Worm (Caenorhabditis elegans): Measurements from ENCODE around the gene srxa-14.

The srxa-14 gene

ce11 chrV:20608688-20609087 lies 30.7 kb upstream of the srxa-14 start, which contains the start of gene ttr-12:
ttr-12 (minus strand) TSS chrV:20608788.
- TF ChIP-seq ham-2 (GFP tag; optimal IDR thresholded peaks at IDR 0.05): no peak
- no peak for TF ChIP-seq mep-1 (tag; optimal IDR thresholded peaks at IDR 0.05)
- TF ChIP-seq ztf-11 (tag; optimal IDR thresholded peaks at IDR 0.05): no peak

DNA sequence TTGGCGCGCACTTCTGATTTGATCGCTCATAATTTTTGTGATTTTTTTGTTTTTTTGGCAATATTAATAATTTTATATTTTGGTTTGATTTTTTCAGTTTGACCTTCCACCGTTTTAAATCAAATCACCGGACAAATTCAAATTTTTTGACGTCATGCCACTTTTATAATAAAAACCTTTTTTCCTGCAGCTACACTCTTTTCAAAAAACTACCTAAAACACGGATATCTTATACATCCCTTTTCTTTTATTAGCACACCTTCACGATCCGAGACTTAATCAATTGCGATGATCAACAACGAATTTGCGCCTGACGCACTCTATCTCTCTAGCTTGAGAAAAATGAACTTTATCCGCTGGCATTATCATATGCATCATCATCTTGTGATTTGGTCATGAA lies 29.9 kb upstream of the srxa-14 start, which contains the start of gene grd-2:
Gene grd-2 (plus strand): TSS at position 301 of the 400 bp plus-strand sequence.
- TF ChIP-seq mls-2 (tag; optimal IDR thresholded peaks at IDR 0.05): no peak
- TF ChIP-seq ceh-39 (tag; optimal IDR thresholded peaks at IDR 0.05): no peak
- TF ChIP-seq flh-1 (GFP tag; optimal IDR thresholded peaks at IDR 0.05): no peak
- no peak for TF ChIP-seq nhr-12 (tag; optimal IDR thresholded peaks at IDR 0.05)
- no peak for TF ChIP-seq ztf-11 (tag; optimal IDR thresholded peaks at IDR 0.05)

DNA sequence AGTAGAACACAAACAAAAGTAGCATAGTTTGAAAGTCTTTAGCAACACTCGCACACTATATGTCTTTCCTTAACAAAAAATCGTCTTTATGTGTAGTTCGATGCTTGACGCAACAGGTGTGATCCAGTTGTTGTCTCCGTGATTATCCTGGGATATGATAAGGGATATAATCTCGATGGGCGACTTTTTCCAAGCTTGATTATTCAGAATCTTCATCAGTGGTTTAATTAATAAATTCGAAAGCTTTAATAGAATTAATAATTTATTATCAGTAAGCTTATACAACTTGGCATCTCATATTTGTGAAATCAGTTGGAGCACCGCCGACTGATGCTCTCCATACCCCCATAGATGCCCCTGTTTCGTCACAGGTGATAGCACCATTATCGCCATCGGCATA lies 20.8 kb upstream of the srxa-14 start, which contains the start of gene F46B3.7:
Gene F46B3.7 (minus strand): TSS at position 101 of the 400 bp plus-strand sequence.
- TF ChIP-seq ztf-11 (tag; optimal IDR thresholded peaks at IDR 0.05): no peak
- no peak for TF ChIP-seq mep-1 (tag; optimal IDR thresholded peaks at IDR 0.05)
- no peak for TF ChIP-seq sem-2 (GFP tag; optimal IDR thresholded peaks at IDR 0.05)

DNA sequence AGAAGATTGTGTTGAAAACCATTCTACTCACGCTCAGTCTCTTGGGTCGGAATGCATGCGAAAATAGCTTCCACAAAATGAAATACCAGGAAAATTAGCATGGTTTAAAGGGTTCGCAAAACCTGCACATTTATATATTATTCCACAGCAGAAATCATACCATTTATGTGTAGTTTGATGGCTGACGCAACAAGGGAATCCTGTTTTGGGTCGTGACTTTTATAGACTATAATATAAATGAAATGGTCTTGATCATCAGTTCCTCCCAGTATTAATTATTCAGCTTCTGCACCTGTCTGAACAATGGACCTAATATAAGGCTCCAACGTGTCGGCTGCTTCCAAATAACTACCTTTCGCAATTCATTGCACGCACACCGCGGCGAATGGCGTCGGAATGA lies 16.3 kb upstream of the srxa-14 start, which contains the start of gene F46B3.8:
Gene F46B3.8 (minus strand): TSS at position 101 of the 400 bp plus-strand sequence.
- TF ChIP-seq lsy-2 (tag; optimal IDR thresholded peaks at IDR 0.05) (no peak), elt-1 (tag; optimal IDR thresholded peaks at IDR 0.05; ENCODE audit: borderline replicate concordance, insufficient read depth) (no peak), blmp-1 (tag; optimal IDR thresholded peaks at IDR 0.05) (no peak), elt-3 (tag; optimal IDR thresholded peaks at IDR 0.05) (no peak), lin-13 (tag; optimal IDR thresholded peaks at IDR 0.05) (no peak), ceh-43 (GFP tag; optimal IDR thresholded peaks at IDR 0.05) (no peak), M03D4.4 (tag; optimal IDR thresholded peaks at IDR 0.05) (no peak), nhr-28 (tag; optimal IDR thresholded peaks at IDR 0.05) (no peak), pha-4 (tag; optimal IDR thresholded peaks at IDR 0.05) (no peak), nhr-237 (tag; optimal IDR thresholded peaks at IDR 0.05) (no peak), ceh-83 (GFP tag; optimal IDR thresholded peaks at IDR 0.05) (no peak), ztf-11 (tag; optimal IDR thresholded peaks at IDR 0.05) (no peak), bed-3 (GFP tag; optimal IDR thresholded peaks at IDR 0.05) (no peak), lin-32 (GFP tag; optimal IDR thresholded peaks at IDR 0.05) (no peak)

DNA sequence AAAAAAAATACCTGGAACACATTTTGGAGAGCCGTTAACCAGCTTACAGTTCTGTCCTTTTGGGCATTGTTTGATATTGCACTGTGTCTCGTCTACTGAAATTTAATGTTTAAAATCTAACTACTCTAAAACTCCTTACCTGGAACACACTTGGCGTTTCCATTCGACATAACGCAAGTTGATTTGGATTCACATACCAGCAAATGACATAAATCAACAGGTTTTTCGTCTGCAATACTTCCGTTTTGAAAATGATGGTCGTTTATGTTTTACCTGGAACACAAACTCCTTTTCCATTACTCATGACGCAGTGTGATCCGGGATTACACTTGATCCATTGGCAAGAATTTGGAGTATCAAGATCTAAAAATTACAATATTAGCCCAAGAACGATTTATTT lies 14.1 kb upstream of the srxa-14 start:
- no peak for TF ChIP-seq unc-120 (tag; optimal IDR thresholded peaks at IDR 0.05; ENCODE audit: poor library complexity, severe bottlenecking)
- no peak for TF ChIP-seq unc-62 (GFP tag; optimal IDR thresholded peaks at IDR 0.05)
- no peak for TF ChIP-seq ceh-39 (tag; optimal IDR thresholded peaks at IDR 0.05)
- no peak for TF ChIP-seq drap-1 (GFP tag; optimal IDR thresholded peaks at IDR 0.05)

DNA sequence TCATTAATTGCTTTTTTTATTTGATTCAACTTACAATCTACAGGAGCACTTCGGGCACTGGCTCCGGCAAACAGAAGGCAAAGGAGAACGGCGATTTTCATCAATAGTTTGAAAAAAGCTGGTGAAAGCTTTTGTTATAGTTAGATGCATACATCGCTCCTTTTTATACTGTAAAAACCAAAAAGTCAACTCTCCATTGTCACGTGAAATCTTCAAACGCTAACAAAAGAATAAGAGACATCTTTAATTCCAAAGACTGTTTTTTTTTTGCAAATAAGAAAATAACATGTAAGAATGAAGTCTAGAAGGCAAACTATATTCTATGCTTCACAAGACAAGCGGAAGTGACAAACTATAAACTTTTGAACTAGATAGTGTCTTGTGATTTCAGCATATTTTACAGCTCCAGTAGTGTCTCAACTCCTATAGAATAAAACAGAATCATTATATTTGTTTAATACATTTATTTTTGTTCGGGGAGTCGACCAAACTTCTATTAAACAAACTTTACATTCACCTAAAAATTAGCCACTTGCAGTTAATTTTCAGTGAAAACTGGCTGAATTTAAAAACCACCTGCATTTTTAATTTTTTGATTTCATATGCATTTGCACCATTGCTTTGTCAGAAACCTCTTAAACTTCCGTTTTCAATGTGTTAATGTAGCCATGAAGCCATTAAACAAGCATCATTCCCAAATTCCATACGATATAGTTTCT lies 13.2 kb upstream of the srxa-14 start, which contains the start of the genes F46B3.9 and srz-18:
Gene F46B3.9 (minus strand): TSS at position 101 of the 719 bp plus-strand sequence.
Gene srz-18 (plus strand): TSS at position 669 of the 719 bp plus-strand sequence.
- no peak for TF ChIP-seq elt-3 (tag; optimal IDR thresholded peaks at IDR 0.05)
- no peak for TF ChIP-seq ceh-39 (tag; optimal IDR thresholded peaks at IDR 0.05)
- no peak for TF ChIP-seq snpc-4 (tag; optimal IDR thresholded peaks at IDR 0.05)
- TF ChIP-seq nhr-12 (tag; optimal IDR thresholded peaks at IDR 0.05): no peak
- no peak for TF ChIP-seq lin-13 (tag; optimal IDR thresholded peaks at IDR 0.05)
- TF ChIP-seq mls-2 (tag; optimal IDR thresholded peaks at IDR 0.05): no peak
- no peak for TF ChIP-seq elt-1 (tag; optimal IDR thresholded peaks at IDR 0.05; ENCODE audit: borderline replicate concordance, insufficient read depth)
- no peak for TF ChIP-seq mab-5 (tag; optimal IDR thresholded peaks at IDR 0.05)
- no peak for TF ChIP-seq mep-1 (tag; optimal IDR thresholded peaks at IDR 0.05)
- no peak for TF ChIP-seq nhr-2 (tag; optimal IDR thresholded peaks at IDR 0.05)

DNA sequence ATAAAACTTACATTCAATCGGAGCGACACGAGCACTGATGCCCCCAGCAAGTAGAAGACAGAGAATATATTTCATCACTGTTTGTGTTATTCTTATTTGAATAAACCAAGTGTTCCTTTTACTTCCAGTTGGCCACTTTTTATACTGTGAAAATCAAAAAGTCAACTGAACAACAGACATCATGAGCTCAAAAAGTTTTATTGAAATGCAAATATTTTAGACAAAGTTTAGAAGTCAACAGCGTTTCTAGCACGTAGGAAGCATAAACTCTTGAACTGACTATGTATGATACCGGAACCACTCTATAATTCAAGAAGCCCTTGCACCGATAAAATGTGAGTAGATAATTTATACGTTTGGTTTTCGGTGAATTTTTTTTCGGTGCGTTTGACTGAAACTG lies 8.1 kb upstream of the srxa-14 start, which contains the start of gene F46B3.14:
Gene F46B3.14 (minus strand): TSS at position 101 of the 400 bp plus-strand sequence.
- no peak for TF ChIP-seq zip-8 (tag; optimal IDR thresholded peaks at IDR 0.05)
